Worm (Caenorhabditis elegans) whole organism, L4 larva: ENCODE data around the gene C44B9.2.
A peak's percentile ranks its signal among the peaks of the same experiment; 100 is the strongest.

Source experiments
- F26F4.8 ChIP-seq: fragments of 200-800 bp; sonication (Bioruptor generic); conservative IDR thresholded peaks from 2 replicates; pipeline ENCODE4 v1.3.6; 2022; ENCODE audit warnings: missing genetic modification characterization, missing compliant biosample characterization
- F44E2.7 ChIP-seq: fragments of 200-800 bp; sonication (Bioruptor generic); IDR thresholded peaks from 2 replicates; pipeline ENCODE4 v2.1.2; 2022; ENCODE audit warnings: missing genetic modification characterization, missing compliant biosample characterization
- R02D3.7 ChIP-seq: fragments of 150-350 bp; sonication (generic microtip); optimal IDR thresholded peaks from 3 replicates; lab custom pipeline; 2014; ENCODE audit warnings: missing biosample characterization, missing genetic modification characterization
- Y105C5A.15 ChIP-seq: fragments of 200-800 bp; sonication (Bioruptor generic); IDR thresholded peaks from 2 replicates; pipeline ENCODE4 v1.3.6; 2022; ENCODE audit warnings: missing genetic modification characterization, missing compliant biosample characterization
- aha-1 ChIP-seq: fragments of 150-350 bp; peaks from one replicate; lab custom pipeline; 2014; ENCODE audit warnings: missing biosample characterization, missing genetic modification characterization
- ama-1 ChIP-seq: fragments of 150-350 bp; optimal IDR thresholded peaks from 2 replicates; lab custom pipeline; 2014; ENCODE audit warnings: inconsistent platforms, mixed read lengths
- ceh-20 ChIP-seq: fragments of 200-800 bp; sonication (Bioruptor generic); IDR thresholded peaks from 2 replicates; pipeline ENCODE4 v1.3.6; 2022; ENCODE audit warnings: missing genetic modification reagents, missing genetic modification characterization, missing compliant biosample characterization
- ceh-28 ChIP-seq: fragments of 150-350 bp; optimal IDR thresholded peaks from 2 replicates; lab custom pipeline; 2014; ENCODE audit warnings: missing biosample characterization, missing genetic modification reagents, missing genetic modification characterization
- ceh-62 ChIP-seq: sonication (generic microtip); optimal IDR thresholded peaks from 2 replicates; lab custom pipeline; 2017; ENCODE audit warnings: missing biosample characterization, missing genetic modification characterization
- ceh-82 ChIP-seq: sonication (generic microtip); optimal IDR thresholded peaks from 2 replicates; lab custom pipeline; 2017; ENCODE audit warnings: missing biosample characterization, missing genetic modification characterization
- cey-2 ChIP-seq: sonication (generic microtip); optimal IDR thresholded peaks from 3 replicates; lab custom pipeline; 2017; ENCODE audit warnings: missing genetic modification characterization, mild to moderate bottlenecking, missing compliant biosample characterization, antibody characterized with exemption, borderline replicate concordance; ENCODE audit not compliant: insufficient read depth
- daf-16 ChIP-seq, 3 experiments: sonication (generic microtip); optimal IDR thresholded peaks; 2 replicates each; lab custom pipeline; 2016 to 2017; ENCODE audit warnings: missing genetic modification characterization in 3 of 3, missing genetic modification reagents in 3 of 3, mild to moderate bottlenecking in 2 of 3, missing compliant biosample characterization in 2 of 3, missing biosample characterization in 1 of 3, moderate library complexity in 1 of 3
- daf-8 ChIP-seq: fragments of 200-800 bp; sonication (Bioruptor generic); IDR thresholded peaks from 2 replicates; pipeline ENCODE4 v1.3.6; 2022; ENCODE audit warnings: missing genetic modification characterization, missing compliant biosample characterization
- dmd-6 ChIP-seq: fragments of 200-800 bp; sonication (Bioruptor generic); IDR thresholded peaks from 2 replicates; pipeline ENCODE4 v1.3.6; 2022; ENCODE audit warnings: missing genetic modification reagents, missing genetic modification characterization, missing compliant biosample characterization
- dmd-8 ChIP-seq: fragments of 200-800 bp; sonication (Bioruptor generic); IDR thresholded peaks from 2 replicates; pipeline ENCODE4 v1.3.6; 2022; ENCODE audit warnings: missing genetic modification characterization, missing compliant biosample characterization
- dpl-1 ChIP-seq: fragments of 150-350 bp; optimal IDR thresholded peaks from 2 replicates; lab custom pipeline; 2014; ENCODE audit warnings: missing biosample characterization, missing genetic modification reagents, missing genetic modification characterization
- egl-27 ChIP-seq: sonication (generic microtip); optimal IDR thresholded peaks from 3 replicates; lab custom pipeline; 2017; ENCODE audit warnings: missing biosample characterization, missing genetic modification reagents, missing genetic modification characterization
- egl-43 ChIP-seq: fragments of 200-800 bp; sonication (Bioruptor generic); IDR thresholded peaks from 2 replicates; pipeline ENCODE4 v1.3.6; 2022; ENCODE audit warnings: missing genetic modification reagents, missing genetic modification characterization, missing compliant biosample characterization
- hlh-30 ChIP-seq: sonication (generic microtip); optimal IDR thresholded peaks from 2 replicates; lab custom pipeline; 2017; ENCODE audit warnings: antibody characterized with exemption, mild to moderate bottlenecking, missing genetic modification characterization, missing compliant biosample characterization; ENCODE audit not compliant: insufficient read depth
- lin-29 ChIP-seq: fragments of 200-800 bp; sonication (Bioruptor generic); IDR thresholded peaks from 2 replicates; pipeline ENCODE4 v1.3.6; 2022; ENCODE audit warnings: missing genetic modification reagents, missing genetic modification characterization, missing compliant biosample characterization
- madf-5 ChIP-seq, 2 experiments: fragments of 200-800 bp; sonication (Bioruptor generic); IDR thresholded peaks; 2 replicates each; pipeline ENCODE4 v1.3.6; 2022; ENCODE audit warnings: missing compliant biosample characterization in 2 of 2, missing genetic modification characterization in 2 of 2
- madf-9 ChIP-seq: fragments of 200-800 bp; sonication (Bioruptor generic); conservative IDR thresholded peaks from 2 replicates; pipeline ENCODE4 v1.3.6; 2022; ENCODE audit warnings: missing genetic modification reagents, missing genetic modification characterization, missing compliant biosample characterization
- mdt-29 ChIP-seq: fragments of 200-800 bp; sonication (Bioruptor generic); IDR thresholded peaks from 2 replicates; pipeline ENCODE4 v1.3.6; 2022; ENCODE audit warnings: missing genetic modification reagents, missing genetic modification characterization, missing compliant biosample characterization
- mep-1 ChIP-seq: fragments of 150-350 bp; sonication (generic microtip); optimal IDR thresholded peaks from 3 replicates; lab custom pipeline; 2014; ENCODE audit warnings: missing biosample characterization, missing genetic modification characterization
- mes-2 ChIP-seq: sonication (generic microtip); optimal IDR thresholded peaks from 2 replicates; lab custom pipeline; 2016; ENCODE audit warnings: missing genotype, mild to moderate bottlenecking, missing genetic modification characterization, missing compliant biosample characterization; ENCODE audit not compliant: poor library complexity, severe bottlenecking
- nhr-10 ChIP-seq: fragments of 150-350 bp; optimal IDR thresholded peaks from 2 replicates; lab custom pipeline; 2014; ENCODE audit warnings: missing biosample characterization, missing genetic modification characterization
- nhr-11 ChIP-seq: fragments of 150-350 bp; optimal IDR thresholded peaks from 2 replicates; lab custom pipeline; 2014; ENCODE audit warnings: missing biosample characterization, missing genetic modification characterization
- nhr-25 ChIP-seq: sonication (generic microtip); optimal IDR thresholded peaks from 2 replicates; lab custom pipeline; 2017; ENCODE audit warnings: missing genetic modification characterization, mild to moderate bottlenecking, missing compliant biosample characterization, antibody characterized with exemption, moderate library complexity, borderline replicate concordance; ENCODE audit not compliant: insufficient read depth
- nhr-48 ChIP-seq: sonication (generic microtip); optimal IDR thresholded peaks from 2 replicates; lab custom pipeline; 2016; ENCODE audit warnings: mild to moderate bottlenecking, missing genetic modification characterization, missing compliant biosample characterization
- nhr-6 ChIP-seq: fragments of 150-350 bp; optimal IDR thresholded peaks from 2 replicates; lab custom pipeline; 2014; ENCODE audit warnings: missing biosample characterization, missing genetic modification characterization
- nhr-76 ChIP-seq: fragments of 150-350 bp; optimal IDR thresholded peaks from 2 replicates; lab custom pipeline; 2014; ENCODE audit warnings: missing biosample characterization, missing genetic modification characterization
- nhr-77 ChIP-seq: fragments of 150-350 bp; optimal IDR thresholded peaks from 2 replicates; lab custom pipeline; 2014; ENCODE audit warnings: missing biosample characterization, missing genetic modification characterization
- pha-4 ChIP-seq, 2 experiments: fragments of 150-350 bp in 1 of 2; fragments of 200-800 bp in 1 of 2; sonication (Bioruptor generic) in 1 of 2; IDR thresholded peaks in 1 of 2; optimal IDR thresholded peaks in 1 of 2; 2 replicates each; pipeline versions ENCODE4 v1.3.6 to Lab custom; 2014 to 2022; ENCODE audit warnings: missing genetic modification characterization in 2 of 2, missing genetic modification reagents in 2 of 2, missing biosample characterization in 1 of 2, missing compliant biosample characterization in 1 of 2
- pqm-1 ChIP-seq: sonication (generic microtip); optimal IDR thresholded peaks from 2 replicates; lab custom pipeline; 2017; ENCODE audit warnings: missing biosample characterization, missing genetic modification characterization
- rbr-2 ChIP-seq: sonication (generic microtip); optimal IDR thresholded peaks from 2 replicates; lab custom pipeline; 2016; ENCODE audit warnings: missing genotype, missing genetic modification characterization, missing compliant biosample characterization
- sdz-12 ChIP-seq: fragments of 200-800 bp; sonication (Bioruptor generic); optimal IDR thresholded peaks from 2 replicates; lab custom pipeline; 2018; ENCODE audit warnings: mild to moderate bottlenecking, missing genetic modification characterization, missing compliant biosample characterization
- set-16 ChIP-seq: fragments of 200-800 bp; sonication (Bioruptor generic); IDR thresholded peaks from 2 replicates; pipeline ENCODE4 v1.3.6; 2022; ENCODE audit warnings: missing genetic modification reagents, missing genetic modification characterization, missing compliant biosample characterization
- snpc-1.2 ChIP-seq: fragments of 200-800 bp; sonication (Bioruptor generic); IDR thresholded peaks from 2 replicates; pipeline ENCODE4 v1.3.6; 2022; ENCODE audit warnings: missing genetic modification reagents, missing genetic modification characterization, missing compliant biosample characterization
- snpc-4 ChIP-seq: fragments of 150-350 bp; optimal IDR thresholded peaks from 2 replicates; lab custom pipeline; 2014; ENCODE audit warnings: missing biosample characterization, missing genetic modification characterization
- spr-1 ChIP-seq: sonication (generic microtip); optimal IDR thresholded peaks from 2 replicates; lab custom pipeline; 2016; ENCODE audit warnings: mild to moderate bottlenecking, missing genetic modification characterization, missing compliant biosample characterization
- spr-3 ChIP-seq: fragments of 200-800 bp; sonication (Bioruptor generic); optimal IDR thresholded peaks from 2 replicates; lab custom pipeline; 2018; ENCODE audit warnings: mild to moderate bottlenecking, missing genetic modification characterization, missing compliant biosample characterization
- tra-1 ChIP-seq: fragments of 200-800 bp; sonication (Bioruptor generic); IDR thresholded peaks from 2 replicates; pipeline ENCODE4 v1.3.6; 2022; ENCODE audit warnings: missing genetic modification reagents, missing genetic modification characterization, missing compliant biosample characterization
- vab-7 ChIP-seq: fragments of 200-800 bp; sonication (Bioruptor generic); IDR thresholded peaks from 2 replicates; pipeline ENCODE4 v1.3.6; 2022; ENCODE audit warnings: missing genetic modification reagents, missing genetic modification characterization, missing compliant biosample characterization
- zfp-2 ChIP-seq: sonication (generic microtip); optimal IDR thresholded peaks from 2 replicates; lab custom pipeline; 2016; ENCODE audit warnings: mild to moderate bottlenecking, missing genetic modification characterization, missing compliant biosample characterization
- zfp-3 ChIP-seq: fragments of 200-800 bp; sonication (Bioruptor generic); conservative IDR thresholded peaks from 2 replicates; pipeline ENCODE4 v1.3.6; 2022; ENCODE audit warnings: missing genetic modification reagents, missing genetic modification characterization, missing compliant biosample characterization
- zip-11 ChIP-seq: fragments of 200-800 bp; sonication (Bioruptor generic); IDR thresholded peaks from 2 replicates; pipeline ENCODE4 v1.3.6; 2022; ENCODE audit warnings: missing genetic modification characterization, missing compliant biosample characterization
- zip-2 ChIP-seq: fragments of 150-350 bp; optimal IDR thresholded peaks from 2 replicates; lab custom pipeline; 2014; ENCODE audit warnings: missing biosample characterization, missing genetic modification characterization
- ztf-7 ChIP-seq: fragments of 150-350 bp; optimal IDR thresholded peaks from 2 replicates; lab custom pipeline; 2014; ENCODE audit warnings: missing biosample characterization, missing genetic modification characterization

Gene C44B9.2

ce11 chrIII:10867086-10867485 lies 8.1 kb upstream of the C44B9.2 start:
- TF ChIP-seq egl-43 (GFP tag; lab: Robert Waterston, UW): 0 out of 2 replicates have a peak, but pooled peaks have one; percentile 36
- no peak for TF ChIP-seq Y105C5A.15 (GFP tag; lab: Robert Waterston, UW)
- peak; percentile 91 for TF ChIP-seq set-16 (GFP tag; lab: Robert Waterston, UW)

- no peak for TF ChIP-seq spr-3 (GFP tag; lab: Kevin White, UChicago)
- peak; percentile 5 for TF ChIP-seq nhr-11 (tag; lab: Kevin White, UChicago)
- no peak for TF ChIP-seq nhr-10 (tag; lab: Kevin White, UChicago)
- TF ChIP-seq hlh-30 (tag; lab: Kevin White, UChicago): peak; percentile 12
- no peak for TF ChIP-seq pqm-1 (tag; lab: Kevin White, UChicago)
- TF ChIP-seq dpl-1 (GFP tag; lab: Kevin White, UChicago): peak; percentile 53
- peak; percentile 31 for TF ChIP-seq mep-1 (tag; lab: Kevin White, UChicago)
- no peak for TF ChIP-seq ceh-82 (tag; lab: Kevin White, UChicago)
- no peak for TF ChIP-seq rbr-2 (tag; lab: Kevin White, UChicago)
- no peak for TF ChIP-seq R02D3.7 (tag; lab: Kevin White, UChicago)
- TF ChIP-seq egl-43 (GFP tag; lab: Robert Waterston, UW): no peak
- peak; percentile 25 for TF ChIP-seq aha-1 (tag; lab: Kevin White, UChicago)
- no peak for TF ChIP-seq pha-4 (GFP tag; IDR thresholded peaks at IDR 0.05; lab: Robert Waterston, UW)
- no peak for TF ChIP-seq pha-4 (tag; optimal IDR thresholded peaks at IDR 0.05; lab: Kevin White, UChicago)
- TF ChIP-seq spr-1 (tag; lab: Kevin White, UChicago): no peak
- TF ChIP-seq daf-16 (GFP tag; optimal IDR thresholded peaks at IDR 0.05; lab: Kevin White, UChicago): no peak
- no peak for TF ChIP-seq daf-16 (tag; optimal IDR thresholded peaks at IDR 0.05; lab: Kevin White, UChicago)
- no peak for TF ChIP-seq egl-27 (tag; lab: Kevin White, UChicago)
- peak; percentile 50 for TF ChIP-seq ceh-28 (tag; lab: Kevin White, UChicago)
- TF ChIP-seq vab-7 (GFP tag; lab: Robert Waterston, UW): no peak
- no peak for TF ChIP-seq nhr-25 (tag; lab: Kevin White, UChicago)
- no peak for TF ChIP-seq zfp-2 (tag; lab: Kevin White, UChicago)
- no peak for TF ChIP-seq sdz-12 (GFP tag; lab: Kevin White, UChicago)
- peak; percentile 28; the same call in 1 of the 2 replicates for TF ChIP-seq dmd-6 (GFP tag; lab: Robert Waterston, UW)
- TF ChIP-seq snpc-4: no peak
- TF ChIP-seq lin-29: no peak
- TF ChIP-seq ceh-62 (tag; lab: Kevin White, UChicago): no peak
- no peak for TF ChIP-seq F26F4.8 (GFP tag; lab: Robert Waterston, UW)
- TF ChIP-seq F44E2.7 (GFP tag; lab: Robert Waterston, UW): no peak
- TF ChIP-seq ceh-20: no peak
- no peak for TF ChIP-seq zip-2 (tag; lab: Kevin White, UChicago)
- TF ChIP-seq zfp-3 (GFP tag; lab: Robert Waterston, UW): no peak
- no peak for TF ChIP-seq ztf-7 (tag; lab: Kevin White, UChicago)
- TF ChIP-seq nhr-48 (tag; lab: Kevin White, UChicago): no peak
- no peak for TF ChIP-seq cey-2 (tag; lab: Kevin White, UChicago)
- no peak for TF ChIP-seq madf-5 (GFP tag; IDR thresholded peaks at IDR 0.05; lab: Robert Waterston, UW)
- no peak for TF ChIP-seq snpc-1.2 (GFP tag; lab: Robert Waterston, UW)
- no peak for TF ChIP-seq nhr-77
- no peak for TF ChIP-seq mdt-29 (GFP tag; lab: Robert Waterston, UW)
- TF ChIP-seq nhr-6: no peak
- no peak for TF ChIP-seq daf-8 (GFP tag; lab: Robert Waterston, UW)
- no peak for TF ChIP-seq ama-1 (lab: Kevin White, UChicago)
- TF ChIP-seq zip-11 (GFP tag; lab: Robert Waterston, UW): no peak
- no peak for TF ChIP-seq dmd-8
- TF ChIP-seq madf-9 (GFP tag; lab: Robert Waterston, UW): no peak
- TF ChIP-seq mes-2 (tag; lab: Kevin White, UChicago): peak; percentile 64
- no peak for TF ChIP-seq tra-1 (GFP tag; lab: Robert Waterston, UW)
- TF ChIP-seq nhr-76: no peak
Measured at ce11 chrIII:10868653-10869392, 6.4 kb upstream of the C44B9.2 start, which contains the start of the genes cey-4 and vps-50. TSS of gene cey-4 (minus strand) at chrIII:10868703. TSS of gene vps-50 (plus strand) at chrIII:10869193.
